Worm (Caenorhabditis elegans) whole organism, L3 larva: Measurements from ENCODE around the gene mig-10.

Source experiments
- ceh-28 ChIP-seq: fragments of 150-350 bp; optimal IDR thresholded peaks from 2 replicates; lab custom pipeline; 2014; ENCODE audit warnings: missing biosample characterization, missing genetic modification reagents, missing genetic modification characterization
- daf-12 ChIP-seq: fragments of 150-350 bp; optimal IDR thresholded peaks from 2 replicates; lab custom pipeline; 2014; ENCODE audit warnings: missing biosample characterization, missing genetic modification reagents, missing genetic modification characterization
- eor-1 ChIP-seq, 2 experiments: fragments of 150-350 bp; optimal IDR thresholded peaks; 2 replicates each; lab custom pipeline; 2014 to 2018; ENCODE audit warnings: missing biosample characterization in 2 of 2, missing genetic modification characterization in 2 of 2
- fkh-10 ChIP-seq: sonication (generic microtip); optimal IDR thresholded peaks from 2 replicates; lab custom pipeline; 2017; ENCODE audit warnings: missing biosample characterization, missing genetic modification reagents, missing genetic modification characterization
- nhr-237 ChIP-seq: fragments of 150-350 bp; optimal IDR thresholded peaks from 2 replicates; lab custom pipeline; 2014; ENCODE audit warnings: missing biosample characterization, missing genetic modification characterization
- pha-4 ChIP-seq: fragments of 150-350 bp; optimal IDR thresholded peaks from 2 replicates; lab custom pipeline; 2014; ENCODE audit warnings: missing biosample characterization, missing genetic modification reagents, missing genetic modification characterization
- snpc-4 ChIP-seq: fragments of 150-350 bp; optimal IDR thresholded peaks from 2 replicates; lab custom pipeline; 2014; ENCODE audit warnings: missing biosample characterization, missing genetic modification characterization
- tbx-2 ChIP-seq: sonication (generic microtip); optimal IDR thresholded peaks from 2 replicates; lab custom pipeline; 2016; ENCODE audit warnings: mild to moderate bottlenecking, missing genetic modification characterization, missing compliant biosample characterization
- unc-39 ChIP-seq: sonication (generic microtip); optimal IDR thresholded peaks from 4 replicates; lab custom pipeline; 2017; ENCODE audit warnings: missing biosample characterization, missing genetic modification characterization
- unc-62 ChIP-seq: fragments of 150-350 bp; sonication (generic microtip); optimal IDR thresholded peaks from 4 replicates; lab custom pipeline; 2014; ENCODE audit warnings: missing biosample characterization, missing genetic modification reagents, missing genetic modification characterization
- zag-1 ChIP-seq: fragments of 150-350 bp; optimal IDR thresholded peaks from 2 replicates; lab custom pipeline; 2014; ENCODE audit warnings: missing biosample characterization, missing genetic modification characterization
- ztf-4 ChIP-seq: fragments of 150-350 bp; optimal IDR thresholded peaks from 2 replicates; lab custom pipeline; 2014; ENCODE audit warnings: missing biosample characterization, missing genetic modification characterization

DNA sequence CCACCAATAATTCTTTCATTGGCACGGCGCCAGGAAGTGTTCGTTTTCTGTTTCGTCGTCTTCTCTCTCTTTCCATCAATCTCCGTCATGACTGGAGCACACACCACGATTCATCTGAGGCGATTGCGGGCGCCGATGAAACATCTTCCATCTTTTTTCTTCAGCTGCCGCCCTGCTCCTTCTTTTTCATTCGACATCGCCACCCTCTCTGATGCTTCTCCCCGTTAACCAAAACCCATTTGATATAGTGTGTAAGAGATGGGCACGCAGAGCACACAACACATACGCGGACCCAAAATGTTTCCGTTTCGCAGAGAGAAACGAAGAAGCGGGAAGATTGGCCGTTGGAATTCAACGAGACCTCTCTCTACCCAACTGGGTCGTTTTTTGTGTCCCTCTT lies 8.6 kb downstream of the mig-10 start:
- TF ChIP-seq unc-62 (GFP tag; lab: Kevin White, UChicago) (no peak), unc-39 (tag; lab: Kevin White, UChicago) (no peak), ceh-28 (no peak), pha-4 (tag; lab: Kevin White, UChicago) (no peak), zag-1 (tag; lab: Kevin White, UChicago) (no peak), ztf-4 (tag; lab: Kevin White, UChicago) (no peak), fkh-10 (GFP tag; lab: Kevin White, UChicago) (no peak), daf-12 (tag; lab: Kevin White, UChicago) (no peak), nhr-237 (no peak), tbx-2 (tag; lab: Kevin White, UChicago) (no peak), eor-1 (tag; optimal IDR thresholded peaks at IDR 0.05; lab: Kevin White, UChicago) (no peak), snpc-4 (no peak)
